Fruit fly (Drosophila melanogaster) whole organism, pupa: ENCODE measurements around the gene CG31368.

ENCODE experiments used
- CG15710 ChIP-seq: fragments of 200-800 bp; sonication (Bioruptor generic); optimal IDR thresholded peaks from 2 replicates; lab custom pipeline; 2018; ENCODE audit warnings: missing biosample characterization, mild to moderate bottlenecking, missing genetic modification characterization, moderate library complexity
- D1 ChIP-seq: fragments of 200-800 bp; sonication (Bioruptor generic); optimal IDR thresholded peaks from 2 replicates; lab custom pipeline; 2018; ENCODE audit warnings: missing biosample characterization, mild to moderate bottlenecking, missing genetic modification characterization, moderate library complexity

dm6 chr3R:11876750-11877149, 5.8 kb upstream of the CG31368 start:
- no peak for TF ChIP-seq D1
- TF ChIP-seq CG15710 = no peak
